Worm (Caenorhabditis elegans) whole organism, L1 larva: ENCODE results near the gene C35C5.8.

Experiments
- C16A3.4 ChIP-seq: fragments of 150-350 bp; optimal IDR thresholded peaks from 2 replicates; lab custom pipeline; 2014; ENCODE audit warnings: missing biosample characterization, missing genetic modification characterization
- C34B4.2 ChIP-seq: sonication (generic microtip); optimal IDR thresholded peaks from 2 replicates; lab custom pipeline; 2017; ENCODE audit warnings: mild to moderate bottlenecking, missing genetic modification characterization, missing compliant biosample characterization
- F16B12.6 ChIP-seq: fragments of 150-350 bp; optimal IDR thresholded peaks from 2 replicates; lab custom pipeline; 2014; ENCODE audit warnings: missing biosample characterization, missing genetic modification characterization
- Y116A8C.19 ChIP-seq: sonication (generic microtip); optimal IDR thresholded peaks from 2 replicates; lab custom pipeline; 2016; ENCODE audit warnings: missing compliant biosample characterization, missing genetic modification characterization, borderline replicate concordance
- alr-1 ChIP-seq: fragments of 200-800 bp; sonication (Bioruptor generic); optimal IDR thresholded peaks from 2 replicates; lab custom pipeline; 2018; ENCODE audit warnings: borderline replicate concordance, mild to moderate bottlenecking, missing genetic modification characterization, missing compliant biosample characterization
- aly-2 ChIP-seq: fragments of 150-350 bp; optimal IDR thresholded peaks from 2 replicates; lab custom pipeline; 2014; ENCODE audit warnings: missing biosample characterization, missing genetic modification characterization
- ama-1 ChIP-seq: fragments of 150-350 bp; optimal IDR thresholded peaks from 2 replicates; lab custom pipeline; 2014
- blmp-1 ChIP-seq: fragments of 150-350 bp; optimal IDR thresholded peaks from 2 replicates; lab custom pipeline; 2014; ENCODE audit warnings: missing biosample characterization, missing genetic modification characterization
- ceh-8 ChIP-seq: fragments of 200-800 bp; sonication (Bioruptor generic); optimal IDR thresholded peaks from 2 replicates; lab custom pipeline; 2018; ENCODE audit warnings: mild to moderate bottlenecking, missing genetic modification characterization, moderate library complexity, missing compliant biosample characterization
- ceh-88 ChIP-seq: fragments of 200-800 bp; sonication (Bioruptor generic); IDR thresholded peaks from 2 replicates; pipeline ENCODE4 v1.3.6; 2022; ENCODE audit warnings: missing genetic modification characterization, missing compliant biosample characterization
- ces-1 ChIP-seq: fragments of 150-350 bp; optimal IDR thresholded peaks from 2 replicates; lab custom pipeline; 2014; ENCODE audit warnings: missing biosample characterization, missing genetic modification reagents, missing genetic modification characterization
- egl-13 ChIP-seq: sonication (generic microtip); optimal IDR thresholded peaks from 2 replicates; lab custom pipeline; 2016; ENCODE audit warnings: missing genotype, missing genetic modification reagents, missing genetic modification characterization, missing compliant biosample characterization
- elt-2 ChIP-seq: sonication (generic microtip); optimal IDR thresholded peaks from 2 replicates; lab custom pipeline; 2016; ENCODE audit warnings: missing genetic modification characterization, mild to moderate bottlenecking, inconsistent platforms, missing compliant biosample characterization, missing genetic modification reagents
- elt-3 ChIP-seq, 6 experiments: fragments of 150-350 bp in 1 of 6; sonication (generic microtip); optimal IDR thresholded peaks; 2 replicates each; lab custom pipeline; 2017 to 2018; ENCODE audit warnings: missing biosample characterization in 6 of 6, missing genetic modification characterization in 6 of 6, inconsistent platforms in 1 of 6
- ets-5 ChIP-seq: fragments of 200-800 bp; sonication (Bioruptor generic); IDR thresholded peaks from 2 replicates; pipeline ENCODE4 v1.3.6; 2022; ENCODE audit warnings: missing genetic modification characterization, missing compliant biosample characterization
- fkh-8 ChIP-seq: sonication (generic microtip); optimal IDR thresholded peaks from 2 replicates; lab custom pipeline; 2016; ENCODE audit warnings: mild to moderate bottlenecking, missing genetic modification characterization, missing compliant biosample characterization
- fos-1 ChIP-seq: fragments of 150-350 bp; optimal IDR thresholded peaks from 2 replicates; lab custom pipeline; 2014; ENCODE audit warnings: missing biosample characterization, missing genetic modification characterization
- hlh-17 ChIP-seq: fragments of 200-800 bp; sonication (Bioruptor generic); optimal IDR thresholded peaks from 2 replicates; lab custom pipeline; 2018; ENCODE audit warnings: missing genetic modification characterization, mild to moderate bottlenecking, missing compliant biosample characterization, moderate library complexity, borderline replicate concordance
- irx-1 ChIP-seq: sonication (generic microtip); optimal IDR thresholded peaks from 2 replicates; lab custom pipeline; 2016; ENCODE audit warnings: missing genetic modification characterization, missing compliant biosample characterization
- jun-1 ChIP-seq: fragments of 150-350 bp; optimal IDR thresholded peaks from 2 replicates; lab custom pipeline; 2014; ENCODE audit warnings: missing biosample characterization, missing genetic modification reagents, missing genetic modification characterization
- lin-14 ChIP-seq: fragments of 200-800 bp; sonication (Bioruptor generic); optimal IDR thresholded peaks from 2 replicates; lab custom pipeline; 2018; ENCODE audit warnings: mild to moderate bottlenecking, missing genetic modification characterization, moderate library complexity, missing compliant biosample characterization
- lin-35 ChIP-seq, 2 experiments: fragments of 150-350 bp; optimal IDR thresholded peaks; 2 replicates each; lab custom pipeline; 2014; ENCODE audit warnings: missing biosample characterization in 2 of 2, missing genetic modification characterization in 2 of 2, missing genetic modification reagents in 2 of 2
- lir-3 ChIP-seq: sonication (generic microtip); optimal IDR thresholded peaks from 2 replicates; lab custom pipeline; 2016; ENCODE audit warnings: mild to moderate bottlenecking, missing genetic modification characterization, moderate library complexity, missing compliant biosample characterization; ENCODE audit not compliant: poor library complexity
- lsy-2 ChIP-seq, 2 experiments: fragments of 150-350 bp; optimal IDR thresholded peaks; 2 replicates each; lab custom pipeline; 2014; ENCODE audit warnings: missing biosample characterization in 2 of 2, missing genetic modification characterization in 2 of 2
- mab-9 ChIP-seq: fragments of 200-800 bp; sonication (Bioruptor generic); IDR thresholded peaks from 2 replicates; pipeline ENCODE4 v1.3.6; 2022; ENCODE audit warnings: missing genetic modification reagents, missing genetic modification characterization, missing compliant biosample characterization
- mdl-1 ChIP-seq, 2 experiments: fragments of 150-350 bp; optimal IDR thresholded peaks; 2 replicates each; lab custom pipeline; 2014 to 2017; ENCODE audit warnings: missing biosample characterization in 2 of 2, missing genetic modification characterization in 2 of 2, inconsistent platforms in 1 of 2
- mef-2 ChIP-seq: fragments of 150-350 bp; optimal IDR thresholded peaks from 2 replicates; lab custom pipeline; 2014; ENCODE audit warnings: missing biosample characterization, missing genetic modification characterization
- nhr-11 ChIP-seq: fragments of 150-350 bp; optimal IDR thresholded peaks from 2 replicates; lab custom pipeline; 2014; ENCODE audit warnings: missing biosample characterization, missing genetic modification characterization
- nhr-19 ChIP-seq: fragments of 200-800 bp; sonication (Bioruptor generic); conservative IDR thresholded peaks from 2 replicates; pipeline ENCODE4 v1.3.6; 2022; ENCODE audit warnings: missing genetic modification characterization, missing compliant biosample characterization
- nhr-20 ChIP-seq: sonication (generic microtip); optimal IDR thresholded peaks from 2 replicates; lab custom pipeline; 2016; ENCODE audit warnings: mild to moderate bottlenecking, missing genetic modification characterization, missing compliant biosample characterization
- nhr-90 ChIP-seq: sonication (generic microtip); optimal IDR thresholded peaks from 2 replicates; lab custom pipeline; 2016; ENCODE audit warnings: mild to moderate bottlenecking, missing genetic modification characterization, missing compliant biosample characterization; ENCODE audit not compliant: poor library complexity
- pqm-1 ChIP-seq: sonication (generic microtip); optimal IDR thresholded peaks from 3 replicates; lab custom pipeline; 2017; ENCODE audit warnings: missing biosample characterization, missing genetic modification characterization
- snu-23 ChIP-seq: sonication (generic microtip); optimal IDR thresholded peaks from 2 replicates; lab custom pipeline; 2016; ENCODE audit warnings: missing genetic modification characterization, missing compliant biosample characterization
- sox-4 ChIP-seq: sonication (generic microtip); optimal IDR thresholded peaks from 2 replicates; lab custom pipeline; 2016; ENCODE audit warnings: missing genetic modification characterization, missing compliant biosample characterization
- tbx-2 ChIP-seq: sonication (generic microtip); optimal IDR thresholded peaks from 2 replicates; lab custom pipeline; 2016; ENCODE audit warnings: missing genetic modification characterization, missing compliant biosample characterization
- tlp-1 ChIP-seq: fragments of 150-350 bp; optimal IDR thresholded peaks from 2 replicates; lab custom pipeline; 2014; ENCODE audit warnings: missing biosample characterization, missing genetic modification characterization
- unc-30 ChIP-seq: sonication (generic microtip); optimal IDR thresholded peaks from 2 replicates; lab custom pipeline; 2017; ENCODE audit warnings: missing biosample characterization, missing genetic modification characterization
- unc-62 ChIP-seq: fragments of 150-350 bp; optimal IDR thresholded peaks from 2 replicates; lab custom pipeline; 2014; ENCODE audit warnings: missing biosample characterization, missing genetic modification reagents, missing genetic modification characterization
- unc-86 ChIP-seq: sonication (generic microtip); optimal IDR thresholded peaks from 2 replicates; lab custom pipeline; 2016; ENCODE audit warnings: missing genetic modification characterization, missing compliant biosample characterization
- vab-15 ChIP-seq: sonication (generic microtip); optimal IDR thresholded peaks from 2 replicates; lab custom pipeline; 2017; ENCODE audit warnings: missing genotype, mild to moderate bottlenecking, missing genetic modification characterization, missing compliant biosample characterization
- xbp-1 ChIP-seq: sonication (generic microtip); optimal IDR thresholded peaks from 2 replicates; lab custom pipeline; 2016; ENCODE audit warnings: missing genetic modification characterization, missing compliant biosample characterization
- zag-1 ChIP-seq: fragments of 150-350 bp; optimal IDR thresholded peaks from 2 replicates; lab custom pipeline; 2014; ENCODE audit warnings: missing biosample characterization, missing genetic modification characterization
- zip-4 ChIP-seq: fragments of 200-800 bp; sonication (Bioruptor generic); optimal IDR thresholded peaks from 2 replicates; lab custom pipeline; 2018; ENCODE audit warnings: mild to moderate bottlenecking, missing genetic modification characterization, moderate library complexity, missing compliant biosample characterization

C35C5.8 gene

ce11 chrX:11509547-11509946 is 23.8 kb upstream of the C35C5.8 start (continued):
- no peak for TF ChIP-seq aly-2 (tag; lab: Kevin White, UChicago)

DNA sequence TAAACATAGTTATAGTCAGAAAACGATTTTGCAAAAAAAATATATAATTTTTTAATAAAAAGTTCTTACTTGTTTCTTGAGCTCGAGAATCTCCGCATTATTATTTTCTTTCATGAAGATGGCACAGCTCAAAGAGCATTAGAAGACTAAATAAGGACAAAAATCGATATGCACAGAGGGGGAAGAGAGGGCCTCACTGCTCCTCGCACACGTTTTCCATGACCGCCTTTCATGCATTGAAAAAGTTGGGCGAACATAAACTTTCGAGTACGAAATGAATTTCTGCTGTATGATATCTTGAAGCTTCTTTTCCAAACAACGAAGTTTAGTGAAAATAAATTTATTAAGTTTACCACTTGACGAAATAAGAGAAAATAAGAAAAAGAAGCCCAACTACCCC is 22.2 kb upstream of the C35C5.8 start, which contains the start of gene ccdc-149:
Gene ccdc-149 (minus strand): TSS at position 221 of the 400 bp plus-strand sequence.
- TF ChIP-seq nhr-20 (tag; lab: Kevin White, UChicago) (no peak), fos-1 (no peak), vab-15 (tag; lab: Kevin White, UChicago) (no peak), unc-30 (tag; lab: Kevin White, UChicago) (no peak), ces-1 (GFP tag; lab: Kevin White, UChicago) (no peak), ets-5 (GFP tag; lab: Robert Waterston, UW) (no peak), aly-2 (tag; lab: Kevin White, UChicago) (no peak), ceh-88 (GFP tag; lab: Robert Waterston, UW) (no peak), ceh-8 (GFP tag; lab: Kevin White, UChicago) (no peak), unc-62 (GFP tag; lab: Kevin White, UChicago) (no peak), xbp-1 (no peak), blmp-1 (no peak), Y116A8C.19 (tag; lab: Kevin White, UChicago) (no peak)
- TF ChIP-seq, all 84 proteins: peak for 0

DNA sequence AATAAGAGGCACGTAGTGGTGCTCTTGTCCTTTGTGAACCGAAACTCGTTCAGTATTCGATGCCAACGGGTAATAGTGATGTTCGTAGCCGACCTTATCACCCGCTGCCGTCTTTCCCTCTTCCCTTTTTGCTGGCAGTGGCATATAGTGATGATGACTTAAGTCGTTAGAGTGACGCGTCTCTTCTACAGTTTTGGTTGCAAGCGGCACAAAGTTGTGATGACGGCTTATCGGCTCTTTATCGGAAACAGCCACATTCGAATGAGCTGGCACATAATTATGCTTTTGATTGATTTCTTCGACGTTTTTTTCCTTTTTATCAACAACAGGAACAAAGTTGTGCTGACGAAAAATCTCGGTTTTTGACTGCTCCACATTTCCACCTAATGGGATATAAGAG is 18.0 kb upstream of the C35C5.8 start:
- TF ChIP-seq lin-14 (GFP tag; lab: Kevin White, UChicago) (peak; percentile 26), lin-35 (GFP tag; optimal IDR thresholded peaks at IDR 0.05; lab: Kevin White, UChicago) (peak in 1 of 2 experiments; percentile 26), zag-1 (tag; lab: Kevin White, UChicago) (no peak), elt-2 (tag; lab: Kevin White, UChicago) (peak; percentile 94), pqm-1 (tag; lab: Kevin White, UChicago) (peak; percentile 36), F16B12.6 (tag; lab: Kevin White, UChicago) (no peak), nhr-90 (tag; lab: Kevin White, UChicago) (peak; percentile 11), mdl-1 (tag; optimal IDR thresholded peaks at IDR 0.05; lab: Kevin White, UChicago) (peak in 1 of 2 experiments; percentile 0), jun-1 (peak; percentile 27), fkh-8 (tag; lab: Kevin White, UChicago) (no peak)

DNA sequence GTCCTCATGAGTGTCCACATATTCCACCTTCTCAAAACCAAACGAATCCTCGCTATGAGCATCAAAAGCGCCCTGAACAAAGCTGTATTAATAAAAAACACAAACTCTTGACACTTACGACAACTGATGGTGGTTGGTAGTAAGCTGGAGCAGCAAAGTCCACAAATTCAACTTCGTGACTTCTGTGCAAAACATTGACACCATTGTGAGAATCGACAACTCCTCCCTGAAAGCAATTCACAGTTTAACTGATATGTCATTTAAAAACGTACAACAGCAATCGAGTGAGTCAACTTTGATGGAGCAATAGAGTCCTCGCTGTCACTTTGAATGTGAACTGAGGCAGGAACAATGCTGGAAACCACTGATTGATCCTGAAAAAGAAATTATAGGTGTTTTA is 16.0 kb upstream of the C35C5.8 start:
- TF ChIP-seq lir-3 (tag; lab: Kevin White, UChicago) (no peak), tlp-1 (no peak), nhr-19 (no peak), ama-1 (no peak), sox-4 (tag; lab: Kevin White, UChicago) (no peak)
- TF ChIP-seq, all 84 proteins: peak for 0

- TF ChIP-seq elt-3 (tag; optimal IDR thresholded peaks at IDR 0.05; lab: Kevin White, UChicago) (no peak), C34B4.2 (tag; lab: Kevin White, UChicago) (no peak), lsy-2 (tag; optimal IDR thresholded peaks at IDR 0.05; lab: Kevin White, UChicago) (no peak), mab-9 (GFP tag; lab: Robert Waterston, UW) (no peak), nhr-20 (tag; lab: Kevin White, UChicago) (no peak), ceh-8 (GFP tag; lab: Kevin White, UChicago) (no peak), nhr-11 (tag; lab: Kevin White, UChicago) (no peak), C16A3.4 (no peak), mef-2 (no peak), ces-1 (GFP tag; lab: Kevin White, UChicago) (no peak), irx-1 (tag; lab: Kevin White, UChicago) (no peak), unc-86 (tag; lab: Kevin White, UChicago) (no peak), vab-15 (tag; lab: Kevin White, UChicago) (no peak), egl-13 (tag; lab: Kevin White, UChicago) (no peak), tbx-2 (tag; lab: Kevin White, UChicago) (no peak), alr-1 (tag; lab: Kevin White, UChicago) (no peak), hlh-17 (GFP tag; lab: Kevin White, UChicago) (no peak), snu-23 (GFP tag; lab: Kevin White, UChicago) (no peak), unc-62 (GFP tag; lab: Kevin White, UChicago) (no peak), zip-4 (no peak)
- TF ChIP-seq, all 84 proteins: peak for 0
Observed at ce11 chrX:11518415-11518814, 15.0 kb upstream of the C35C5.8 start.
